Worm (Caenorhabditis elegans): Measurements from ENCODE around the gene K10H10.4.

- TF ChIP-seq ceh-36 (tag; optimal IDR thresholded peaks at IDR 0.05) (no peak), ama-1 (optimal IDR thresholded peaks at IDR 0.05) (no peak), F13C5.2 (tag; optimal IDR thresholded peaks at IDR 0.05) (no peak), pes-1 (GFP tag; IDR thresholded peaks at IDR 0.05) (no peak)
Measured at ce11 chrII:14495341-14495740, 4.9 kb upstream of the K10H10.4 start.

All from whole organism, early embryonic.